Worm (Caenorhabditis elegans) whole organism, L4 larva: Measurements from ENCODE around the gene pod-1.

Experiments used
- F49E8.2 ChIP-seq: sonication (generic microtip); optimal IDR thresholded peaks from 2 replicates; lab custom pipeline; 2016; ENCODE audit warnings: missing compliant biosample characterization, mild to moderate bottlenecking, missing genetic modification characterization, borderline replicate concordance
- T20F7.1 ChIP-seq: fragments of 200-800 bp; sonication (Bioruptor generic); optimal IDR thresholded peaks from 2 replicates; lab custom pipeline; 2018; ENCODE audit warnings: mild to moderate bottlenecking, missing genetic modification characterization, missing compliant biosample characterization
- Y48G9A.11 ChIP-seq: fragments of 200-800 bp; sonication (Bioruptor generic); IDR thresholded peaks from 2 replicates; pipeline ENCODE4 v1.3.6; 2022; ENCODE audit warnings: missing genetic modification reagents, missing genetic modification characterization, missing compliant biosample characterization
- aha-1 ChIP-seq: fragments of 150-350 bp; peaks from one replicate; lab custom pipeline; 2014; ENCODE audit warnings: missing biosample characterization, missing genetic modification characterization
- arid-1 ChIP-seq: fragments of 200-800 bp; sonication (Bioruptor generic); conservative IDR thresholded peaks from 2 replicates; pipeline ENCODE4 v1.3.6; 2022; ENCODE audit warnings: missing genetic modification reagents, missing genetic modification characterization, missing compliant biosample characterization
- ceh-62 ChIP-seq: sonication (generic microtip); optimal IDR thresholded peaks from 2 replicates; lab custom pipeline; 2017; ENCODE audit warnings: missing biosample characterization, missing genetic modification characterization
- daf-16 ChIP-seq, 3 experiments: sonication (generic microtip); optimal IDR thresholded peaks; 2 replicates each; lab custom pipeline; 2016 to 2017; ENCODE audit warnings: missing genetic modification characterization in 3 of 3, missing genetic modification reagents in 3 of 3, mild to moderate bottlenecking in 2 of 3, missing compliant biosample characterization in 2 of 3, missing biosample characterization in 1 of 3, moderate library complexity in 1 of 3
- egl-27 ChIP-seq: sonication (generic microtip); optimal IDR thresholded peaks from 3 replicates; lab custom pipeline; 2017; ENCODE audit warnings: missing biosample characterization, missing genetic modification reagents, missing genetic modification characterization
- egl-43 ChIP-seq: fragments of 200-800 bp; sonication (Bioruptor generic); IDR thresholded peaks from 2 replicates; pipeline ENCODE4 v1.3.6; 2022; ENCODE audit warnings: missing genetic modification reagents, missing genetic modification characterization, missing compliant biosample characterization
- hmg-1.1 ChIP-seq: fragments of 200-800 bp; sonication (Bioruptor generic); IDR thresholded peaks from 2 replicates; pipeline ENCODE4 v1.3.6; 2022; ENCODE audit warnings: missing genetic modification reagents, missing genetic modification characterization, missing compliant biosample characterization
- lim-7 ChIP-seq: fragments of 200-800 bp; sonication (Bioruptor generic); IDR thresholded peaks from 2 replicates; pipeline ENCODE4 v1.3.6; 2022; ENCODE audit warnings: missing genetic modification characterization, missing compliant biosample characterization
- lin-13 ChIP-seq: fragments of 150-350 bp; optimal IDR thresholded peaks from 2 replicates; lab custom pipeline; 2014; ENCODE audit warnings: missing biosample characterization, missing genetic modification reagents, missing genetic modification characterization
- lin-15B ChIP-seq: fragments of 150-350 bp; sonication (generic microtip); optimal IDR thresholded peaks from 3 replicates; lab custom pipeline; 2014; ENCODE audit warnings: missing biosample characterization, missing genetic modification characterization
- lin-39 ChIP-seq: fragments of 150-350 bp; optimal IDR thresholded peaks from 2 replicates; lab custom pipeline; 2014; ENCODE audit warnings: missing biosample characterization, missing genetic modification reagents, missing genetic modification characterization
- madf-9 ChIP-seq: fragments of 200-800 bp; sonication (Bioruptor generic); conservative IDR thresholded peaks from 2 replicates; pipeline ENCODE4 v1.3.6; 2022; ENCODE audit warnings: missing genetic modification reagents, missing genetic modification characterization, missing compliant biosample characterization
- mes-2 ChIP-seq: sonication (generic microtip); optimal IDR thresholded peaks from 2 replicates; lab custom pipeline; 2016; ENCODE audit warnings: missing genotype, mild to moderate bottlenecking, missing genetic modification characterization, missing compliant biosample characterization; ENCODE audit not compliant: poor library complexity, severe bottlenecking
- mxl-3 ChIP-seq: fragments of 200-800 bp; sonication (Bioruptor generic); optimal IDR thresholded peaks from 2 replicates; lab custom pipeline; 2018; ENCODE audit warnings: mild to moderate bottlenecking, missing genetic modification characterization, missing compliant biosample characterization
- nhr-111 ChIP-seq: fragments of 200-800 bp; sonication (Bioruptor generic); optimal IDR thresholded peaks from 2 replicates; lab custom pipeline; 2018; ENCODE audit warnings: mild to moderate bottlenecking, missing genetic modification characterization, missing compliant biosample characterization
- nhr-237 ChIP-seq: sonication (generic microtip); optimal IDR thresholded peaks from 2 replicates; lab custom pipeline; 2017; ENCODE audit warnings: missing biosample characterization, missing genetic modification characterization
- nhr-48 ChIP-seq: sonication (generic microtip); optimal IDR thresholded peaks from 2 replicates; lab custom pipeline; 2016; ENCODE audit warnings: mild to moderate bottlenecking, missing genetic modification characterization, missing compliant biosample characterization
- pqm-1 ChIP-seq: sonication (generic microtip); optimal IDR thresholded peaks from 2 replicates; lab custom pipeline; 2017; ENCODE audit warnings: missing biosample characterization, missing genetic modification characterization
- rbr-2 ChIP-seq: sonication (generic microtip); optimal IDR thresholded peaks from 2 replicates; lab custom pipeline; 2016; ENCODE audit warnings: missing genotype, missing genetic modification characterization, missing compliant biosample characterization
- sdz-12 ChIP-seq: fragments of 200-800 bp; sonication (Bioruptor generic); optimal IDR thresholded peaks from 2 replicates; lab custom pipeline; 2018; ENCODE audit warnings: mild to moderate bottlenecking, missing genetic modification characterization, missing compliant biosample characterization
- set-16 ChIP-seq: fragments of 200-800 bp; sonication (Bioruptor generic); IDR thresholded peaks from 2 replicates; pipeline ENCODE4 v1.3.6; 2022; ENCODE audit warnings: missing genetic modification reagents, missing genetic modification characterization, missing compliant biosample characterization
- skn-1 ChIP-seq: fragments of 150-350 bp; optimal IDR thresholded peaks from 2 replicates; lab custom pipeline; 2014; ENCODE audit warnings: missing biosample characterization, missing genetic modification characterization
- snpc-1.2 ChIP-seq: fragments of 200-800 bp; sonication (Bioruptor generic); IDR thresholded peaks from 2 replicates; pipeline ENCODE4 v1.3.6; 2022; ENCODE audit warnings: missing genetic modification reagents, missing genetic modification characterization, missing compliant biosample characterization
- spr-1 ChIP-seq: sonication (generic microtip); optimal IDR thresholded peaks from 2 replicates; lab custom pipeline; 2016; ENCODE audit warnings: mild to moderate bottlenecking, missing genetic modification characterization, missing compliant biosample characterization
- unc-130 ChIP-seq: sonication (generic microtip); optimal IDR thresholded peaks from 2 replicates; lab custom pipeline; 2016; ENCODE audit warnings: missing genetic modification reagents, missing genetic modification characterization, missing compliant biosample characterization
- zag-1 ChIP-seq: fragments of 150-350 bp; optimal IDR thresholded peaks from 2 replicates; lab custom pipeline; 2014; ENCODE audit warnings: missing biosample characterization, missing genetic modification characterization
- zfp-3 ChIP-seq: fragments of 200-800 bp; sonication (Bioruptor generic); conservative IDR thresholded peaks from 2 replicates; pipeline ENCODE4 v1.3.6; 2022; ENCODE audit warnings: missing genetic modification reagents, missing genetic modification characterization, missing compliant biosample characterization
- ztf-11 ChIP-seq: fragments of 150-350 bp; optimal IDR thresholded peaks from 2 replicates; lab custom pipeline; 2014; ENCODE audit warnings: missing biosample characterization, missing genetic modification characterization

The pod-1 gene

ce11 chrIII:13525118-13525839 lies 1.4 kb upstream of the pod-1 start:
- TF ChIP-seq lim-7 (GFP tag; lab: Robert Waterston, UW) (no peak; the same call in 1 of the 2 replicates), madf-9 (GFP tag; lab: Robert Waterston, UW) (0 out of 2 replicates have a peak, but pooled peaks have one; percentile 11), aha-1 (tag; lab: Kevin White, UChicago) (peak; percentile 94), egl-43 (GFP tag; lab: Robert Waterston, UW) (0 out of 2 replicates have a peak, but pooled peaks have one; percentile 48), hmg-1.1 (0 out of 2 replicates have a peak, but pooled peaks have one; percentile 18)
- TF ChIP-seq, all 104 proteins: peak for 4

- no peak for TF ChIP-seq F49E8.2 (tag; lab: Kevin White, UChicago)
- no peak for TF ChIP-seq daf-16 (GFP tag; optimal IDR thresholded peaks at IDR 0.05; lab: Kevin White, UChicago)
- no peak for TF ChIP-seq daf-16 (tag; optimal IDR thresholded peaks at IDR 0.05; lab: Kevin White, UChicago)
- no peak for TF ChIP-seq lin-15B (tag; lab: Kevin White, UChicago)
- no peak for TF ChIP-seq snpc-1.2
- TF ChIP-seq set-16 (GFP tag; lab: Robert Waterston, UW), result peak; percentile 80
Measured at ce11 chrIII:13518437-13518836, 5.5 kb downstream of the pod-1 start.

ce11 chrIII:13514470-13514869 lies 9.5 kb downstream of the pod-1 start, which contains the start of gene mlh-1:
Gene mlh-1, minus strand, starts transcription at chrIII:13514570.
- TF ChIP-seq Y48G9A.11 (0 out of 2 replicates have a peak, but pooled peaks have one; percentile 45), sdz-12 (no peak), zfp-3 (GFP tag; lab: Robert Waterston, UW) (0 out of 2 replicates have a peak, but pooled peaks have one; percentile 34), skn-1 (tag; lab: Kevin White, UChicago) (no peak)

ce11 chrIII:13510753-13511152 lies 13.2 kb downstream of the pod-1 start:
- no peak for TF ChIP-seq nhr-111 (GFP tag; lab: Kevin White, UChicago)
- peak; percentile 94 for TF ChIP-seq aha-1 (tag; lab: Kevin White, UChicago)
- no peak for TF ChIP-seq mxl-3 (GFP tag; lab: Kevin White, UChicago)

- TF ChIP-seq egl-27, result no peak
- TF ChIP-seq, all 104 proteins: peak for 0
Measured at ce11 chrIII:13505718-13506117, 18.2 kb downstream of the pod-1 start, which contains the start of gene T28A8.3. Gene T28A8.3, plus strand, starts transcription at chrIII:13506018.

ce11 chrIII:13503379-13503778 lies 20.5 kb downstream of the pod-1 start, which contains the start of gene T28A8.4:
Gene T28A8.4, plus strand, starts transcription at chrIII:13503679.
- TF ChIP-seq nhr-237 (tag; lab: Kevin White, UChicago), result no peak
- TF ChIP-seq lin-15B (tag; lab: Kevin White, UChicago), result no peak
- TF ChIP-seq egl-27, result no peak
- no peak for TF ChIP-seq zfp-3 (GFP tag; lab: Robert Waterston, UW)
- TF ChIP-seq spr-1 (tag; lab: Kevin White, UChicago), result no peak
- no peak for TF ChIP-seq rbr-2
- TF ChIP-seq T20F7.1 (GFP tag; lab: Kevin White, UChicago), result no peak
- no peak for TF ChIP-seq lin-13 (GFP tag; lab: Kevin White, UChicago)
- no peak for TF ChIP-seq zag-1 (tag; lab: Kevin White, UChicago)
- TF ChIP-seq arid-1 (GFP tag; lab: Robert Waterston, UW), result no peak
- TF ChIP-seq madf-9 (GFP tag; lab: Robert Waterston, UW), result no peak
- no peak for TF ChIP-seq mes-2 (tag; lab: Kevin White, UChicago)
- no peak for TF ChIP-seq mxl-3 (GFP tag; lab: Kevin White, UChicago)
- TF ChIP-seq ztf-11 (tag; lab: Kevin White, UChicago), result no peak
- no peak for TF ChIP-seq lin-39 (tag; lab: Kevin White, UChicago)
- no peak for TF ChIP-seq ceh-62
- TF ChIP-seq pqm-1 (tag; lab: Kevin White, UChicago), result no peak
- TF ChIP-seq nhr-48 (tag; lab: Kevin White, UChicago), result no peak
- no peak for TF ChIP-seq skn-1 (tag; lab: Kevin White, UChicago)
- no peak for TF ChIP-seq unc-130
